Worm (Caenorhabditis elegans) whole organism, late embryonic: ENCODE results near the gene sams-5.

ENCODE experiments used
- C38D4.7 ChIP-seq: fragments of 200-800 bp; sonication (Bioruptor generic); optimal IDR thresholded peaks from 2 replicates; lab custom pipeline; 2018; ENCODE audit warnings: mild to moderate bottlenecking, missing genetic modification characterization, moderate library complexity, missing compliant biosample characterization
- T23F11.4 ChIP-seq: fragments of 200-800 bp; sonication (Bioruptor generic); optimal IDR thresholded peaks from 2 replicates; lab custom pipeline; 2018; ENCODE audit warnings: mild to moderate bottlenecking, missing genetic modification characterization, missing compliant biosample characterization
- ceh-34 ChIP-seq: sonication (generic microtip); optimal IDR thresholded peaks from 2 replicates; lab custom pipeline; 2016; ENCODE audit warnings: mild to moderate bottlenecking, missing genetic modification characterization, missing compliant biosample characterization
- ceh-48 ChIP-seq: sonication (generic microtip); optimal IDR thresholded peaks from 2 replicates; lab custom pipeline; 2016; ENCODE audit warnings: missing genetic modification characterization, inconsistent platforms, missing compliant biosample characterization
- ceh-6 ChIP-seq: fragments of 200-800 bp; sonication (Bioruptor generic); optimal IDR thresholded peaks from 2 replicates; lab custom pipeline; 2018; ENCODE audit warnings: mild to moderate bottlenecking, missing genetic modification characterization, missing compliant biosample characterization
- dmd-4 ChIP-seq: sonication (generic microtip); optimal IDR thresholded peaks from 2 replicates; lab custom pipeline; 2016; ENCODE audit warnings: borderline replicate concordance, missing genetic modification characterization, missing compliant biosample characterization
- fkh-10 ChIP-seq: fragments of 150-350 bp; optimal IDR thresholded peaks from 2 replicates; lab custom pipeline; 2014; ENCODE audit warnings: missing biosample characterization, missing genetic modification reagents, missing genetic modification characterization
- gmeb-2 ChIP-seq: sonication (generic microtip); optimal IDR thresholded peaks from 2 replicates; lab custom pipeline; 2016; ENCODE audit warnings: missing genetic modification characterization, inconsistent platforms, missing compliant biosample characterization
- hlh-30 ChIP-seq: sonication (generic microtip); optimal IDR thresholded peaks from 2 replicates; lab custom pipeline; 2017; ENCODE audit warnings: antibody characterized with exemption, missing genetic modification characterization, missing compliant biosample characterization; ENCODE audit not compliant: insufficient read depth
- nhr-11 ChIP-seq: fragments of 150-350 bp; optimal IDR thresholded peaks from 2 replicates; lab custom pipeline; 2014; ENCODE audit warnings: missing biosample characterization, missing genetic modification characterization
- odd-2 ChIP-seq: sonication (generic microtip); optimal IDR thresholded peaks from 2 replicates; lab custom pipeline; 2017; ENCODE audit warnings: antibody characterized with exemption, mild to moderate bottlenecking, missing genetic modification characterization, missing compliant biosample characterization
- sox-2 ChIP-seq: fragments of 200-800 bp; sonication (Bioruptor generic); IDR thresholded peaks from 2 replicates; pipeline ENCODE4 v1.3.6; 2022; ENCODE audit warnings: missing genetic modification reagents, missing genetic modification characterization, missing compliant biosample characterization
- sox-4 ChIP-seq: sonication (generic microtip); optimal IDR thresholded peaks from 2 replicates; lab custom pipeline; 2017; ENCODE audit warnings: mild to moderate bottlenecking, missing genetic modification characterization, inconsistent platforms, missing compliant biosample characterization
- unc-3 ChIP-seq, 2 experiments: fragments of 200-800 bp in 1 of 2; sonication (Bioruptor generic) in 1 of 2; sonication (generic microtip) in 1 of 2; conservative IDR thresholded peaks in 1 of 2; optimal IDR thresholded peaks in 1 of 2; 2 replicates each; pipeline versions ENCODE4 v1.3.6 to Lab custom; 2016 to 2022; ENCODE audit warnings: missing compliant biosample characterization in 2 of 2, missing genetic modification characterization in 2 of 2, missing genetic modification reagents in 1 of 2

ce11 chrIV:6290741-6291140, 11.4 kb upstream of the sams-5 start, which contains the start of gene srv-24:
- no peak for TF ChIP-seq ceh-48
- TF ChIP-seq ceh-34 (tag; lab: Kevin White, UChicago): no peak
- TF ChIP-seq fkh-10 (GFP tag; lab: Kevin White, UChicago): no peak
- no peak for TF ChIP-seq gmeb-2 (tag; lab: Kevin White, UChicago)
- TF ChIP-seq dmd-4 (tag; lab: Kevin White, UChicago): no peak
- TF ChIP-seq hlh-30: no peak
- TF ChIP-seq odd-2 (tag; lab: Kevin White, UChicago): no peak
- no peak for TF ChIP-seq C38D4.7 (GFP tag; lab: Kevin White, UChicago)
- TF ChIP-seq sox-4 (tag; lab: Kevin White, UChicago): no peak
- TF ChIP-seq sox-2 (GFP tag; lab: Robert Waterston, UW): no peak
- TF ChIP-seq T23F11.4: no peak
- TF ChIP-seq unc-3 (GFP tag; conservative IDR thresholded peaks at IDR 0.05; lab: Robert Waterston, UW): no peak
- no peak for TF ChIP-seq unc-3 (tag; optimal IDR thresholded peaks at IDR 0.05; lab: Kevin White, UChicago)
- no peak for TF ChIP-seq nhr-11
- TF ChIP-seq ceh-6 (GFP tag; lab: Kevin White, UChicago): no peak
